Fruit fly (Drosophila melanogaster) whole organism, prepupa: ENCODE results near the gene CG14079.

Experiments used
- CG1621 ChIP-seq: fragments of 200-800 bp; sonication (Bioruptor generic); optimal IDR thresholded peaks from 3 replicates; lab custom pipeline; 2018; ENCODE audit warnings: missing biosample characterization, mild to moderate bottlenecking, missing genetic modification characterization
- CG31627 ChIP-seq: fragments of 200-800 bp; sonication (Bioruptor generic); optimal IDR thresholded peaks from 3 replicates; lab custom pipeline; 2016; ENCODE audit warnings: missing biosample characterization, missing genetic modification characterization
- CG32006 ChIP-seq: fragments of 200-800 bp; sonication (Bioruptor generic); optimal IDR thresholded peaks from 3 replicates; lab custom pipeline; 2017; ENCODE audit warnings: missing biosample characterization, mild to moderate bottlenecking, missing genetic modification characterization
- achi ChIP-seq: fragments of 200-800 bp; sonication (Bioruptor generic); optimal IDR thresholded peaks from 3 replicates; lab custom pipeline; 2016; ENCODE audit warnings: missing biosample characterization, missing genetic modification characterization
- eg ChIP-seq: fragments of 200-800 bp; sonication (Bioruptor generic); IDR thresholded peaks from 3 replicates; pipeline ENCODE4 v1.3.6; 2022; ENCODE audit warnings: missing biosample characterization, missing genetic modification characterization
- fd85E ChIP-seq: fragments of 200-800 bp; sonication (Bioruptor generic); optimal IDR thresholded peaks from 3 replicates; lab custom pipeline; 2016; ENCODE audit warnings: missing biosample characterization, missing genetic modification characterization
- vri ChIP-seq: fragments of 200-800 bp; sonication (Bioruptor generic); optimal IDR thresholded peaks from 3 replicates; lab custom pipeline; 2016; ENCODE audit warnings: missing biosample characterization, mild to moderate bottlenecking, missing genetic modification characterization

DNA sequence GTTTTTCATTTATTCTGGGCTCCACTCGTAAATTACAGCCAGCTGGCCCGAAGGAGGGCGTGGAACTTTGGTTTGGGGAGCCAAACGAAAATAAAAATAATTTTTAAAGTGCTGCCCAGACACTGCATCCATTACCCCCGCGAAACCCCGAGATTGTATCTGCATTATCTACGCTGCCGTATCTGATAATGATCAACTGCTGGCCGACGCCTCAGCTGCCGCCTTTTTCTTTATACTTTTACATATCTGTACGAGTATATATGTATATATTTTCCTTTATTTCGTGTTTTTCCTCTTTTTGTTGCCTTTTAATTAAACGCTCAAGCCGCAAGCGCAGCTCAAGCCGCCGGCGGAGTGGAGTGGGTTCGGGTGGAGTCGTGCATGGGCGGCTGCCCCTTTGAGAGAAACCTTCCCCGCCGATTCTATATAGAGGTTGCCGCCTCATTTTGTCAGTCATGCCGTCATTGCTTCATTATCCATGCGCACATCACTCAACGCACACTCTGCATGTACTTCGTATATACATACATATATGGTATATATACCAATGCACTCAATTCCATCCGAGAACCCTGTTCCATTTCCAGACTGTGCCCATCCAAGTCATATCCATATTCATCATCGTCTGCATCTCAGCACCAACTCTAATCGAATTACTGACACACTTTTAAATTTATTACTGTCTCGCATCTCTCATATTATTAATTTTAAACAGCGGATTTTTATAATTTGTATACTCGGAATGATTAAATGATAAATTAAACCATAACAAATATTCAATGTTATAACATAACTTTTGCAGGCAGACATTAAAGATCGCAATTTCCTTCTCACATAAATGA lies 47.9 kb upstream of the CG14079 start:
- no peak for TF ChIP-seq eg (GFP tag; lab: Robert Waterston, UW)
- no peak for TF ChIP-seq CG1621 (tag; lab: Kevin White, UChicago)
- no peak for TF ChIP-seq vri
- no peak for TF ChIP-seq CG31627 (GFP tag; lab: Kevin White, UChicago)
- no peak for TF ChIP-seq CG32006 (GFP tag; lab: Kevin White, UChicago)
- no peak for TF ChIP-seq achi (GFP tag; lab: Kevin White, UChicago)
- no peak for TF ChIP-seq fd85E
